Fruit fly (Drosophila melanogaster) whole organism, embryonic: ENCODE results near the gene PGRP-LF.
A peak's percentile ranks its signal among the peaks of the same experiment; 100 is the strongest.

ENCODE experiments used
- C15 ChIP-seq: fragments of 200-800 bp; sonication (Bioruptor generic); IDR thresholded peaks from 3 replicates; pipeline ENCODE4 v1.3.6; 2022; ENCODE audit warnings: missing biosample characterization, missing genetic modification characterization
- CG1024 ChIP-seq: fragments of 200-800 bp; sonication (Bioruptor generic); IDR thresholded peaks from 2 replicates; pipeline ENCODE4 v1.3.6; 2022; ENCODE audit warnings: missing biosample characterization, missing genetic modification characterization
- CG10431 ChIP-seq: fragments of 200-800 bp; sonication (Bioruptor generic); optimal IDR thresholded peaks from 3 replicates; lab custom pipeline; 2018; ENCODE audit warnings: missing biosample characterization, mild to moderate bottlenecking, missing genetic modification characterization
- CG10654 ChIP-seq: fragments of 200-800 bp; sonication (Bioruptor generic); optimal IDR thresholded peaks from 2 replicates; lab custom pipeline; 2016; ENCODE audit warnings: missing biosample characterization, missing genetic modification characterization
- CG11398 ChIP-seq: fragments of 200-800 bp; sonication (Bioruptor generic); optimal IDR thresholded peaks from 2 replicates; lab custom pipeline; 2016; ENCODE audit warnings: missing biosample characterization, missing genetic modification characterization
- CG11695 ChIP-seq: fragments of 200-800 bp; sonication (Bioruptor generic); IDR thresholded peaks from 3 replicates; pipeline ENCODE4 v1.3.6; 2022; ENCODE audit warnings: missing biosample characterization, missing genetic modification characterization
- CG12071 ChIP-seq: fragments of 200-800 bp; sonication (Bioruptor generic); optimal IDR thresholded peaks from 3 replicates; lab custom pipeline; 2018; ENCODE audit warnings: missing biosample characterization, mild to moderate bottlenecking, missing genetic modification characterization
- CG12942 ChIP-seq: fragments of 200-800 bp; sonication (Bioruptor generic); optimal IDR thresholded peaks from 3 replicates; lab custom pipeline; 2016; ENCODE audit warnings: missing biosample characterization, missing genetic modification characterization
- CG1602 ChIP-seq: fragments of 200-800 bp; sonication (Bioruptor generic); optimal IDR thresholded peaks from 3 replicates; lab custom pipeline; 2016; ENCODE audit warnings: missing biosample characterization, missing genetic modification characterization
- CG1603 ChIP-seq: fragments of 200-800 bp; sonication (Bioruptor generic); optimal IDR thresholded peaks from 2 replicates; lab custom pipeline; 2019; ENCODE audit warnings: missing biosample characterization, mild to moderate bottlenecking, missing genetic modification characterization, moderate library complexity
- CG1832 ChIP-seq: fragments of 200-800 bp; sonication (Bioruptor generic); optimal IDR thresholded peaks from 2 replicates; lab custom pipeline; 2017; ENCODE audit warnings: missing biosample characterization, mild to moderate bottlenecking, missing genetic modification characterization, inconsistent platforms
- CG18476 ChIP-seq: fragments of 200-800 bp; sonication (Bioruptor generic); optimal IDR thresholded peaks from 2 replicates; lab custom pipeline; 2016; ENCODE audit warnings: missing biosample characterization, mild to moderate bottlenecking, missing genetic modification characterization
- CG18619 ChIP-seq: fragments of 200-800 bp; sonication (Bioruptor generic); optimal IDR thresholded peaks from 3 replicates; lab custom pipeline; 2017; ENCODE audit warnings: missing biosample characterization, mild to moderate bottlenecking, missing genetic modification characterization
- CG2116 ChIP-seq: fragments of 200-800 bp; sonication (Bioruptor generic); optimal IDR thresholded peaks from 3 replicates; lab custom pipeline; 2018; ENCODE audit warnings: missing biosample characterization, mild to moderate bottlenecking, missing genetic modification characterization
- CG2678 ChIP-seq: fragments of 200-800 bp; sonication (Bioruptor generic); optimal IDR thresholded peaks from 3 replicates; lab custom pipeline; 2019; ENCODE audit warnings: missing biosample characterization, mild to moderate bottlenecking, missing genetic modification characterization, moderate library complexity
- CG30020 ChIP-seq: fragments of 200-800 bp; optimal IDR thresholded peaks from 2 replicates; lab custom pipeline; 2019; ENCODE audit warnings: missing biosample characterization, mild to moderate bottlenecking, missing genetic modification characterization, moderate library complexity
- CG31388 ChIP-seq: fragments of 200-800 bp; sonication (Bioruptor generic); optimal IDR thresholded peaks from 2 replicates; lab custom pipeline; 2016; ENCODE audit warnings: missing biosample characterization, missing genetic modification characterization
- CG34376 ChIP-seq: fragments of 200-800 bp; sonication (Bioruptor generic); optimal IDR thresholded peaks from 2 replicates; lab custom pipeline; 2018; ENCODE audit warnings: missing biosample characterization, mild to moderate bottlenecking, missing genetic modification characterization
- CG6272 ChIP-seq: fragments of 200-800 bp; sonication (Bioruptor generic); IDR thresholded peaks from 2 replicates; pipeline ENCODE4 v1.3.6; 2022; ENCODE audit warnings: missing biosample characterization, missing genetic modification characterization
- CG7556 ChIP-seq: fragments of 200-800 bp; sonication (Bioruptor generic); optimal IDR thresholded peaks from 2 replicates; lab custom pipeline; 2017; ENCODE audit warnings: missing biosample characterization, mild to moderate bottlenecking, missing genetic modification characterization
- CG8281 ChIP-seq: fragments of 200-800 bp; sonication (Bioruptor generic); optimal IDR thresholded peaks from 2 replicates; lab custom pipeline; 2018; ENCODE audit warnings: missing biosample characterization, mild to moderate bottlenecking, missing genetic modification characterization, moderate library complexity
- CoRest ChIP-seq: fragments of 200-800 bp; sonication (Bioruptor generic); optimal IDR thresholded peaks from 3 replicates; lab custom pipeline; 2018; ENCODE audit warnings: missing biosample characterization, mild to moderate bottlenecking, missing genetic modification characterization, moderate library complexity
- Ets65A ChIP-seq: fragments of 200-800 bp; sonication (Bioruptor generic); peaks from one replicate; lab custom pipeline; 2016; ENCODE audit warnings: missing biosample characterization, missing genetic modification characterization
- H15 ChIP-seq: fragments of 200-800 bp; sonication (Bioruptor generic); IDR thresholded peaks from 3 replicates; pipeline ENCODE4 v1.3.6; 2022; ENCODE audit warnings: missing biosample characterization, missing genetic modification characterization
- HLHmδ ChIP-seq: fragments of 200-800 bp; sonication (Bioruptor generic); optimal IDR thresholded peaks from 2 replicates; lab custom pipeline; 2018; ENCODE audit warnings: missing biosample characterization, mild to moderate bottlenecking, missing genetic modification characterization, moderate library complexity
- Hand ChIP-seq: fragments of 200-800 bp; sonication (Bioruptor generic); optimal IDR thresholded peaks from 2 replicates; lab custom pipeline; 2017; ENCODE audit warnings: mild to moderate bottlenecking, missing biosample characterization, missing genetic modification reagents, missing genetic modification characterization
- Meics ChIP-seq: fragments of 200-800 bp; sonication (Bioruptor generic); optimal IDR thresholded peaks from 2 replicates; lab custom pipeline; 2017; ENCODE audit warnings: missing biosample characterization, mild to moderate bottlenecking, missing genetic modification characterization
- Oaz ChIP-seq: fragments of 200-800 bp; sonication (Bioruptor generic); IDR thresholded peaks from 2 replicates; pipeline ENCODE4 v1.3.6; 2022; ENCODE audit warnings: missing biosample characterization, missing genetic modification characterization
- PHDP ChIP-seq: fragments of 200-800 bp; sonication (Bioruptor generic); optimal IDR thresholded peaks from 3 replicates; lab custom pipeline; 2018; ENCODE audit warnings: missing biosample characterization, mild to moderate bottlenecking, missing genetic modification characterization, moderate library complexity
- Ptx1 ChIP-seq: fragments of 200-800 bp; sonication (Bioruptor generic); IDR thresholded peaks from 2 replicates; pipeline ENCODE4 v1.3.6; 2022; ENCODE audit warnings: missing biosample characterization, missing genetic modification characterization
- Six4 ChIP-seq: fragments of 200-800 bp; sonication (Bioruptor generic); optimal IDR thresholded peaks from 2 replicates; lab custom pipeline; 2016; ENCODE audit warnings: missing biosample characterization, missing genetic modification characterization
- TFAM ChIP-seq: fragments of 200-800 bp; sonication (Bioruptor generic); optimal IDR thresholded peaks from 2 replicates; lab custom pipeline; 2017; ENCODE audit warnings: missing biosample characterization, missing genetic modification characterization, inconsistent platforms
- ara ChIP-seq: fragments of 200-800 bp; sonication (Bioruptor generic); IDR thresholded peaks from 2 replicates; pipeline ENCODE4 v1.3.6; 2022; ENCODE audit warnings: missing biosample characterization, missing genetic modification characterization
- bbx ChIP-seq: fragments of 200-800 bp; sonication (Bioruptor generic); IDR thresholded peaks from 2 replicates; pipeline ENCODE4 v1.3.6; 2022; ENCODE audit warnings: missing biosample characterization, missing genetic modification characterization; ENCODE audit not compliant: partially characterized antibody
- bowl ChIP-seq: fragments of 200-800 bp; sonication (Bioruptor generic); IDR thresholded peaks from 2 replicates; pipeline ENCODE4 v1.3.6; 2022; ENCODE audit warnings: missing biosample characterization, missing genetic modification characterization
- br ChIP-seq: fragments of >200 bp; optimal IDR thresholded peaks from 2 replicates; lab custom pipeline; 2017
- ci ChIP-seq: fragments of 200-800 bp; sonication (Bioruptor generic); IDR thresholded peaks from 3 replicates; pipeline ENCODE4 v1.3.6; 2022; ENCODE audit warnings: missing biosample characterization, missing genetic modification characterization
- dimm ChIP-seq: fragments of 200-800 bp; sonication (Bioruptor generic); IDR thresholded peaks from 2 replicates; pipeline ENCODE4 v1.3.6; 2022; ENCODE audit warnings: missing biosample characterization, missing genetic modification characterization
- dm ChIP-seq: fragments of 200-800 bp; sonication (Bioruptor generic); optimal IDR thresholded peaks from 3 replicates; lab custom pipeline; 2016; ENCODE audit warnings: missing biosample characterization, missing genetic modification characterization
- esg ChIP-seq: fragments of 200-800 bp; sonication (Bioruptor generic); conservative IDR thresholded peaks from 2 replicates; pipeline ENCODE4 v1.3.6; 2022; ENCODE audit warnings: missing biosample characterization, missing genetic modification characterization
- gem ChIP-seq: fragments of 200-800 bp; sonication (Bioruptor generic); optimal IDR thresholded peaks from 2 replicates; lab custom pipeline; 2019; ENCODE audit warnings: missing biosample characterization, mild to moderate bottlenecking, missing genetic modification characterization, moderate library complexity
- gsb-n ChIP-seq: fragments of 200-800 bp; sonication (Bioruptor generic); optimal IDR thresholded peaks from 3 replicates; lab custom pipeline; 2018; ENCODE audit warnings: missing biosample characterization, mild to moderate bottlenecking, missing genetic modification characterization
- gt ChIP-seq: fragments of 200-800 bp; sonication (Bioruptor generic); IDR thresholded peaks from 2 replicates; pipeline ENCODE4 v1.3.6; 2022; ENCODE audit warnings: missing biosample characterization, missing genetic modification characterization
- ham ChIP-seq: fragments of 200-800 bp; sonication (Bioruptor generic); IDR thresholded peaks from 2 replicates; pipeline ENCODE4 v1.3.6; 2022; ENCODE audit warnings: missing biosample characterization, missing genetic modification characterization
- kni ChIP-seq: fragments of 200-800 bp; sonication (Bioruptor generic); optimal IDR thresholded peaks from 3 replicates; lab custom pipeline; 2017; ENCODE audit warnings: mild to moderate bottlenecking, missing biosample characterization, missing genetic modification reagents, missing genetic modification characterization
- knrl ChIP-seq: fragments of 200-800 bp; sonication (Bioruptor generic); IDR thresholded peaks from 3 replicates; pipeline ENCODE4 v1.3.6; 2022; ENCODE audit warnings: missing biosample characterization, missing genetic modification characterization; ENCODE audit not compliant: partially characterized antibody
- phol ChIP-seq: fragments of 200-800 bp; sonication (Bioruptor generic); optimal IDR thresholded peaks from 3 replicates; lab custom pipeline; 2018; ENCODE audit warnings: missing biosample characterization, mild to moderate bottlenecking, missing genetic modification characterization, moderate library complexity
- schlank ChIP-seq: fragments of 200-800 bp; sonication (Bioruptor generic); optimal IDR thresholded peaks from 2 replicates; lab custom pipeline; 2018; ENCODE audit warnings: missing biosample characterization, mild to moderate bottlenecking, missing genetic modification characterization
- sens ChIP-seq: fragments of 200-800 bp; sonication (Bioruptor generic); peaks from one replicate; lab custom pipeline; 2016; ENCODE audit warnings: missing biosample characterization, missing genetic modification characterization
- tgo ChIP-seq: fragments of 200-800 bp; sonication (Bioruptor generic); IDR thresholded peaks from 3 replicates; pipeline ENCODE4 v1.3.6; 2022; ENCODE audit warnings: missing biosample characterization, missing genetic modification characterization
- toy ChIP-seq: fragments of 200-800 bp; sonication (Bioruptor generic); IDR thresholded peaks from 2 replicates; pipeline ENCODE4 v1.3.6; 2022; ENCODE audit warnings: missing biosample characterization, missing genetic modification characterization
- trh ChIP-seq: fragments of 200-800 bp; sonication (Bioruptor generic); optimal IDR thresholded peaks from 2 replicates; lab custom pipeline; 2016; ENCODE audit warnings: missing biosample characterization, missing genetic modification characterization
- vfl ChIP-seq: fragments of 200-800 bp; sonication (Bioruptor generic); optimal IDR thresholded peaks from 2 replicates; lab custom pipeline; 2016; ENCODE audit warnings: missing biosample characterization, missing genetic modification characterization

The PGRP-LF gene

DNA sequence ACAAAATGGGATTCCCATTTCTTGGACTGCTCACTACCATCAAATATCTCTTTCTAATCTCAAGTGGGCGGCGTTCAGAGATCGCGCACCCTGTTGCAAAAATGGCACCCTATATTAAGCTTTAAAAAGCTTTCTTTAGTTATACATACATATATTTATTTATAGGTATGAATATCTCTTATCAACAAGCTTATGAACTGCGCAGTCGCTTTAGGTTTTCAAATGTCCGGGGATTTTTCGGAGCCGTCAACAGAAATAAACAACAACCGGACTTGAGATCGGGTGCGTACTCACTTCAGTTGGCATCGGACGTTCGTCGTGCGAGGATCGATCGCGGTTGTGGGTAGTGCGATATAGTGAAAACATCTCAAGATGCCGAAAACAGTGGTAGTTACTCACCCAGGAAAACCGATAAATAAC is at the start of gene PGRP-LF (continued):
- TF ChIP-seq Six4 (GFP tag; lab: Kevin White, UChicago) (no peak), HLHmδ (GFP tag; lab: Kevin White, UChicago) (no peak), CG6272 (GFP tag; lab: Robert Waterston, UW) (no peak), br (lab: Kevin White, UChicago) (no peak), dm (GFP tag; lab: Kevin White, UChicago) (no peak), bowl (GFP tag; lab: Robert Waterston, UW) (no peak), sens (GFP tag; lab: Kevin White, UChicago) (peak; percentile 45), vfl (no peak), CG11398 (GFP tag; lab: Kevin White, UChicago) (no peak), CG1602 (GFP tag; lab: Kevin White, UChicago) (no peak), H15 (GFP tag; lab: Robert Waterston, UW) (no peak), ci (GFP tag; lab: Robert Waterston, UW) (peak; percentile 42; the same call in 2 of the 3 replicates), CoRest (tag; lab: Kevin White, UChicago) (peak; percentile 24), tgo (GFP tag; lab: Robert Waterston, UW) (no peak), CG2678 (tag; lab: Kevin White, UChicago) (peak; percentile 8), trh (GFP tag; lab: Kevin White, UChicago) (no peak), Ptx1 (no peak), gsb-n (tag; lab: Kevin White, UChicago) (no peak), CG10654 (GFP tag; lab: Kevin White, UChicago) (no peak), Oaz (no peak), CG30020 (no peak), gt (GFP tag; lab: Robert Waterston, UW) (no peak), PHDP (tag; lab: Kevin White, UChicago) (peak; percentile 48), CG10431 (GFP tag; lab: Kevin White, UChicago) (no peak), gem (tag; lab: Kevin White, UChicago) (no peak), dimm (GFP tag; lab: Robert Waterston, UW) (no peak), CG18619 (GFP tag; lab: Kevin White, UChicago) (no peak), toy (GFP tag; lab: Robert Waterston, UW) (no peak), CG11695 (GFP tag; lab: Robert Waterston, UW) (no peak), kni (no peak), ara (no peak), CG1024 (GFP tag; lab: Robert Waterston, UW) (no peak), Ets65A (GFP tag; lab: Kevin White, UChicago) (no peak), CG31388 (GFP tag; lab: Kevin White, UChicago) (no peak), schlank (no peak), CG12071 (GFP tag; lab: Kevin White, UChicago) (no peak), CG1603 (no peak), CG12942 (GFP tag; lab: Kevin White, UChicago) (no peak), C15 (GFP tag; lab: Robert Waterston, UW) (no peak), CG8281 (tag; lab: Kevin White, UChicago) (no peak), CG1832 (GFP tag; lab: Kevin White, UChicago) (no peak), esg (GFP tag; lab: Robert Waterston, UW) (no peak), Meics (GFP tag; lab: Kevin White, UChicago) (peak; percentile 11), knrl (GFP tag; lab: Robert Waterston, UW) (no peak), phol (tag; lab: Kevin White, UChicago) (no peak), Hand (GFP tag; lab: Kevin White, UChicago) (no peak), CG2116 (GFP tag; lab: Kevin White, UChicago) (no peak), ham (GFP tag; lab: Robert Waterston, UW) (no peak), CG18476 (GFP tag; lab: Kevin White, UChicago) (no peak), bbx (GFP tag; lab: Robert Waterston, UW) (no peak), CG34376 (GFP tag; lab: Kevin White, UChicago) (peak; percentile 83), TFAM (GFP tag; lab: Kevin White, UChicago) (no peak), CG7556 (no peak)
